Worm (Caenorhabditis elegans): ENCODE measurements around the gene gspd-1.

Gene gspd-1

ce11 chrIV:11359769-11360168 is 42.5 kb downstream of the gspd-1 start, which contains the start of gene klp-12 (continued):
- TF ChIP-seq daf-8 (GFP tag; IDR thresholded peaks at IDR 0.05) (no peak), cey-2 (tag; optimal IDR thresholded peaks at IDR 0.05; ENCODE audit: borderline replicate concordance, insufficient read depth) (no peak), ceh-44 (GFP tag; IDR thresholded peaks at IDR 0.05) (no peak)

ce11 chrIV:11361409-11361808 is 44.2 kb downstream of the gspd-1 start, which contains the start of gene T01G1.4:
TSS of gene T01G1.4 (minus strand) at chrIV:11361509.
- TF ChIP-seq F37D6.2 (tag; optimal IDR thresholded peaks at IDR 0.05) (no peak), dve-1 (tag; optimal IDR thresholded peaks at IDR 0.05; ENCODE audit: insufficient read depth) (no peak), lin-1 (GFP tag; IDR thresholded peaks at IDR 0.05) (no peak), lin-29 (GFP tag; IDR thresholded peaks at IDR 0.05) (no peak), zfp-2 (tag; optimal IDR thresholded peaks at IDR 0.05) (no peak), nhr-48 (tag; optimal IDR thresholded peaks at IDR 0.05) (no peak), madf-5 (GFP tag; IDR thresholded peaks at IDR 0.05) (no peak), Y75B8A.6 (GFP tag; IDR thresholded peaks at IDR 0.05) (no peak), snpc-4 (tag; optimal IDR thresholded peaks at IDR 0.05) (no peak), Y5F2A.4 (GFP tag; optimal IDR thresholded peaks at IDR 0.05) (no peak), lin-38 (GFP tag; IDR thresholded peaks at IDR 0.05) (no peak), nhr-237 (tag; optimal IDR thresholded peaks at IDR 0.05) (no peak), nhr-25 (tag; optimal IDR thresholded peaks at IDR 0.05; ENCODE audit: borderline replicate concordance, insufficient read depth) (no peak), sdz-12 (GFP tag; optimal IDR thresholded peaks at IDR 0.05) (no peak), lim-7 (GFP tag; IDR thresholded peaks at IDR 0.05) (no peak), zag-1 (tag; optimal IDR thresholded peaks at IDR 0.05) (no peak), R02D3.7 (tag; optimal IDR thresholded peaks at IDR 0.05) (no peak)

ce11 chrIV:11363806-11364562 is 46.8 kb downstream of the gspd-1 start:
- peak; percentile 53 for TF ChIP-seq aha-1 (tag)
- TF ChIP-seq mep-1 (tag; optimal IDR thresholded peaks at IDR 0.05), result peak; percentile 40
- no peak for TF ChIP-seq skn-1 (tag; optimal IDR thresholded peaks at IDR 0.05)
- TF ChIP-seq hmg-1.1 (GFP tag; IDR thresholded peaks at IDR 0.05), result peak; percentile 76
- no peak for TF ChIP-seq fkh-10 (GFP tag; optimal IDR thresholded peaks at IDR 0.05)
- TF ChIP-seq mes-2 (tag; optimal IDR thresholded peaks at IDR 0.05; ENCODE audit: poor library complexity, severe bottlenecking), result peak; percentile 31
- TF ChIP-seq dve-1 (tag; optimal IDR thresholded peaks at IDR 0.05; ENCODE audit: insufficient read depth), result peak; percentile 58
- peak in 1 of 2 experiments; percentile 38 for TF ChIP-seq lsy-2 (tag; optimal IDR thresholded peaks at IDR 0.05)
- no peak for TF ChIP-seq daf-16 (GFP tag; optimal IDR thresholded peaks at IDR 0.05)
- TF ChIP-seq daf-16 (tag; optimal IDR thresholded peaks at IDR 0.05), result peak; percentile 42
- no peak for TF ChIP-seq madf-9 (GFP tag; conservative IDR thresholded peaks at IDR 0.05)
- no peak for TF ChIP-seq F26F4.8 (GFP tag; conservative IDR thresholded peaks at IDR 0.05)
- TF ChIP-seq unc-62 (GFP tag; optimal IDR thresholded peaks at IDR 0.05 in 1 of 2), result peak in 1 of 2 experiments; percentile 61
- no peak for TF ChIP-seq unc-62 (tag; optimal IDR thresholded peaks at IDR 0.05)
- no peak for TF ChIP-seq ama-1 (optimal IDR thresholded peaks at IDR 0.05)
- TF ChIP-seq hlh-11 (tag; optimal IDR thresholded peaks at IDR 0.05), result peak; percentile 63
- TF ChIP-seq unc-130 (GFP tag; optimal IDR thresholded peaks at IDR 0.05), result no peak
